Fruit fly (Drosophila melanogaster) whole organism, adult: ENCODE results near the gene CG45489.
A peak's percentile ranks its signal among the peaks of the same experiment; 100 is the strongest.
"Not testable (repeated sequence)": the region's sequence is repeated elsewhere in the genome, so short reads cannot be mapped to it uniquely, and the experiment has no call there.

Experiments
- CG11617 ChIP-seq: fragments of 200-800 bp; sonication (Bioruptor generic); optimal IDR thresholded peaks from 2 replicates; lab custom pipeline; 2017; ENCODE audit warnings: mild to moderate bottlenecking, missing biosample characterization, missing genetic modification reagents, missing genetic modification characterization
- CG12768 ChIP-seq: fragments of 200-800 bp; sonication (Bioruptor generic); optimal IDR thresholded peaks from 2 replicates; lab custom pipeline; 2017; ENCODE audit warnings: missing biosample characterization, missing genetic modification characterization, mild to moderate bottlenecking, moderate library complexity, missing genetic modification reagents
- CG14711 ChIP-seq: fragments of 200-800 bp; sonication (Bioruptor generic); optimal IDR thresholded peaks from 2 replicates; lab custom pipeline; 2018; ENCODE audit warnings: missing biosample characterization, mild to moderate bottlenecking, missing genetic modification characterization, moderate library complexity
- CG1620 ChIP-seq: fragments of 200-800 bp; sonication (Bioruptor generic); optimal IDR thresholded peaks from 2 replicates; lab custom pipeline; 2016; ENCODE audit warnings: missing biosample characterization, missing genetic modification characterization
- CG33017 ChIP-seq: fragments of 200-800 bp; sonication (Bioruptor generic); optimal IDR thresholded peaks from 2 replicates; lab custom pipeline; 2018; ENCODE audit warnings: missing biosample characterization, mild to moderate bottlenecking, missing genetic modification characterization, moderate library complexity
- CG5204 ChIP-seq: fragments of 200-800 bp; sonication (Bioruptor generic); optimal IDR thresholded peaks from 2 replicates; lab custom pipeline; 2016; ENCODE audit warnings: missing biosample characterization, missing genetic modification characterization
- CG7045 ChIP-seq: fragments of 200-800 bp; sonication (Bioruptor generic); optimal IDR thresholded peaks from 2 replicates; lab custom pipeline; 2017; ENCODE audit warnings: missing biosample characterization, mild to moderate bottlenecking, missing genetic modification characterization
- CG7101 ChIP-seq: fragments of 200-800 bp; sonication (Bioruptor generic); optimal IDR thresholded peaks from 2 replicates; lab custom pipeline; 2018; ENCODE audit warnings: missing biosample characterization, mild to moderate bottlenecking, missing genetic modification characterization, moderate library complexity
- Clk ChIP-seq: fragments of 200-800 bp; sonication (Bioruptor generic); optimal IDR thresholded peaks from 2 replicates; lab custom pipeline; 2017; ENCODE audit warnings: missing biosample characterization, missing genetic modification characterization
- Crg-1 ChIP-seq: fragments of 200-800 bp; sonication (Bioruptor generic); optimal IDR thresholded peaks from 2 replicates; lab custom pipeline; 2016; ENCODE audit warnings: missing biosample characterization, missing genetic modification characterization
- Hr96 ChIP-seq: fragments of 200-800 bp; sonication (Bioruptor generic); optimal IDR thresholded peaks from 2 replicates; lab custom pipeline; 2016; ENCODE audit warnings: missing biosample characterization, missing genetic modification characterization
- bab1 ChIP-seq: fragments of 200-800 bp; sonication (Bioruptor generic); optimal IDR thresholded peaks from 3 replicates; lab custom pipeline; 2019; ENCODE audit warnings: missing biosample characterization, mild to moderate bottlenecking, missing genetic modification characterization, moderate library complexity
- cic ChIP-seq: fragments of 200-800 bp; sonication (Bioruptor generic); optimal IDR thresholded peaks from 2 replicates; lab custom pipeline; 2017; ENCODE audit warnings: missing biosample characterization, mild to moderate bottlenecking, missing genetic modification characterization, moderate library complexity
- cnc ChIP-seq, 2 experiments: fragments of >200 bp; optimal IDR thresholded peaks; 2 replicates each; lab custom pipeline; 2017
- kay ChIP-seq: fragments of 200-800 bp; sonication (Bioruptor generic); peaks from one replicate; lab custom pipeline; 2016; ENCODE audit warnings: missing biosample characterization, missing genetic modification characterization, borderline replicate concordance
- ovo ChIP-seq: fragments of 200-800 bp; sonication (Bioruptor generic); optimal IDR thresholded peaks from 2 replicates; lab custom pipeline; 2016; ENCODE audit warnings: missing biosample characterization, missing genetic modification characterization
- pad ChIP-seq: fragments of 200-800 bp; sonication (Bioruptor generic); optimal IDR thresholded peaks from 3 replicates; lab custom pipeline; 2017; ENCODE audit warnings: missing biosample characterization, missing genetic modification characterization, mild to moderate bottlenecking, moderate library complexity, missing genetic modification reagents
- tj ChIP-seq: fragments of 200-800 bp; sonication (Bioruptor generic); optimal IDR thresholded peaks from 3 replicates; lab custom pipeline; 2017; ENCODE audit warnings: missing biosample characterization, mild to moderate bottlenecking, missing genetic modification characterization, moderate library complexity

Gene CG45489

dm6 chrX:19944047-19944446 lies 15.1 kb upstream of the CG45489 start, which contains the start of gene CG45492:
Gene CG45492, minus strand, starts transcription at chrX:19944147.
- not testable (repeated sequence) for TF ChIP-seq CG11617; Crg-1 (GFP tag; lab: Kevin White, UChicago); CG33017

dm6 chrX:19938894-19939293 lies 9.9 kb upstream of the CG45489 start, which contains the start of gene CG45491:
Gene CG45491, minus strand, starts transcription at chrX:19938994.
- TF ChIP-seq kay; CG14711; CG12768 (GFP tag; lab: Kevin White, UChicago): not testable (repeated sequence)

- TF ChIP-seq CG11617; ovo (GFP tag; lab: Kevin White, UChicago); Clk (GFP tag; lab: Kevin White, UChicago): not testable (repeated sequence)
These were observed 5.2 kb upstream of the CG45489 start, which contains the start of gene CG45490 for dm6 chrX:19934194-19934593. Gene CG45490, minus strand, starts transcription at chrX:19934294.

dm6 chrX:19920335-19920734 lies 8.6 kb downstream of the CG45489 start, which contains the start of gene CG45488:
Gene CG45488, minus strand, starts transcription at chrX:19920435.
- not testable (repeated sequence) for TF ChIP-seq CG1620, Crg-1, cic (GFP tag; lab: Kevin White, UChicago)

dm6 chrX:19915181-19915580 lies 13.8 kb downstream of the CG45489 start, which contains the start of gene CG45487:
Gene CG45487, minus strand, starts transcription at chrX:19915281.
- not testable (repeated sequence) for TF ChIP-seq CG5204; CG33017; bab1 (GFP tag; lab: Kevin White, UChicago)

- not testable (repeated sequence) for TF ChIP-seq tj (GFP tag; lab: Kevin White, UChicago); CG7045 (GFP tag; lab: Kevin White, UChicago); CG14711
These were observed 19.0 kb downstream of the CG45489 start, which contains the start of gene CG45486 for dm6 chrX:19910017-19910416. Gene CG45486, minus strand, starts transcription at chrX:19910117.

- TF ChIP-seq pad (GFP tag; lab: Kevin White, UChicago): no peak
These were observed 29.0 kb downstream of the CG45489 start for dm6 chrX:19899978-19900377.

- no peak for TF ChIP-seq CG7045 (GFP tag; lab: Kevin White, UChicago)
These were observed 30.9 kb downstream of the CG45489 start for dm6 chrX:19897991-19898473.

dm6 chrX:19897328-19897990 lies 31.5 kb downstream of the CG45489 start:
- no peak for TF ChIP-seq CG7101
- peak; percentile 13 for TF ChIP-seq Hr96 (GFP tag; lab: Kevin White, UChicago)
- TF ChIP-seq kay: peak; percentile 16
- peak; percentile 13 for TF ChIP-seq tj (GFP tag; lab: Kevin White, UChicago)

- no peak for TF ChIP-seq CG1620 (GFP tag; lab: Kevin White, UChicago)
- TF ChIP-seq cic (GFP tag; lab: Kevin White, UChicago): no peak
- TF ChIP-seq kay: no peak
- TF ChIP-seq tj (GFP tag; lab: Kevin White, UChicago): no peak
- TF ChIP-seq CG11617: no peak
- TF ChIP-seq cnc (optimal IDR thresholded peaks at IDR 0.05; lab: Kevin White, UChicago): no peak
- TF ChIP-seq CG5204: no peak
- TF ChIP-seq CG7101: no peak
- no peak for TF ChIP-seq Crg-1 (GFP tag; lab: Kevin White, UChicago)
- no peak for TF ChIP-seq ovo (GFP tag; lab: Kevin White, UChicago)
- no peak for TF ChIP-seq CG7045 (GFP tag; lab: Kevin White, UChicago)
These were observed 36.9 kb downstream of the CG45489 start for dm6 chrX:19892070-19892469.
